Worm (Caenorhabditis elegans): ENCODE results near the gene scav-1.

DNA sequence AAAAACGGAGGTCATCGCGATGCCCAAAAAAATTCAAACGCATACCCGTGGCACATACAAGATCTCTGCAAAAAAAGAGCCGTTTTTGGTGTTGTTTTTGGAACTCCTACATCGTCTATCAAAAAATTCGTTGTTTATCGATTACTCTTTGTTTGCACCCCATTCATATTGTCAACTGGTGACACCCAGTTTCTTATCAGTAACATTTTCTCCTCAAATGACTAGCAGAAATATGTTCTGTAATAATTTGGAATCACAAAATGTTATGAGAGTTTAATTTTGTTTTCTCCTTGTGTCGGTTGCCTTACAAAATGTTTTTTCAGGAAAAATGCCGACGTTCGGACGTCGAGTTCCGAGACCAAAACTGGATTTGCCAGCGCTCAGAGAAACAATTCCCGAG is 25.6 kb downstream of the scav-1 start, which contains the start of gene sek-4:
- TF ChIP-seq him-1 (tag; optimal IDR thresholded peaks at IDR 0.05) (no peak), dao-5 (tag; optimal IDR thresholded peaks at IDR 0.05) (no peak)

Measured in whole organism, L4/young adult.